Worm (Caenorhabditis elegans): Measurements from ENCODE around the gene srt-28.

srt-28 gene

DNA sequence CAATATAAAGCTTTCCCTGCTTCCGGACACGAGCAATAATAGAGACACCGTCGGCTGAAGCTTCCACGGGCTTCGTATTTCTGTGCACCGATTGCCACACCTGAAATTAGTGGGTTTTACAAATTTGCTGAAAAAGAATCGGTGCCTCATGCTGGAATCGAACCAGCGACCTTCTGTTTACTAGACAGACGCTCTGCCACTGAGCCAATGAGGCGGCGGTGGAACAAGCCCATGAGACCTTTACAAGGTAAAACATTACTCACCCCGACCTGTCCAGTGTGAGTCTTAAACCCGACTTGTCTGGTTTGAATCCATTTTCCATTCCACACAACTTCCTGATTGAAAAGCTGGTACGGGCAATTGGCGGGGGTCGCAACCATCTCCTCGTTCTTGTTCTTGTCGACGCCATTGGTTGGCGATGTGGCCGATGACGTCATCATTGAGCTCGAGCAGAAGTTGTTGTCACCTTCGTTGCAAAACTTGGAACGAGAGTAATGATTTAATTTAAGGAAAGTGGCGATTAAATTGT is 48.8 kb downstream of the srt-28 start, which contains the start of gene ndx-2 (continued):
- TF ChIP-seq ekl-4 (GFP tag; IDR thresholded peaks at IDR 0.05) (peak; percentile 59; the same call in 1 of the 2 replicates), tbp1 (GFP tag; optimal IDR thresholded peaks at IDR 0.05) (peak; percentile 94), mes-4 (tag; optimal IDR thresholded peaks at IDR 0.05) (no peak), aptf-2 (GFP tag; conservative IDR thresholded peaks at IDR 0.05) (no peak), tbx-9 (tag; optimal IDR thresholded peaks at IDR 0.05; ENCODE audit: borderline replicate concordance) (peak; percentile 50), snpc-1.1 (tag; optimal IDR thresholded peaks at IDR 0.05; ENCODE audit: insufficient read depth) (peak; percentile 17), egrh-3 (GFP tag; IDR thresholded peaks at IDR 0.05) (peak; percentile 24; the same call in 1 of the 2 replicates), hsf-1 (GFP tag; IDR thresholded peaks at IDR 0.05) (no peak), ztf-22 (GFP tag; optimal IDR thresholded peaks at IDR 0.05) (peak; percentile 35), ceh-27 (GFP tag; optimal IDR thresholded peaks at IDR 0.05) (peak; percentile 8), F23B12.7 (tag; optimal IDR thresholded peaks at IDR 0.05; ENCODE audit: insufficient read depth) (peak; percentile 73), F52B5.7 (tag; optimal IDR thresholded peaks at IDR 0.05) (peak; percentile 68), K11D2.4 (GFP tag; IDR thresholded peaks at IDR 0.05) (no peak), chd-7 (tag; optimal IDR thresholded peaks at IDR 0.05) (no peak), Y53G8AR.9 (GFP tag; conservative IDR thresholded peaks at IDR 0.05) (peak; percentile 61), B0336.3 (GFP tag; IDR thresholded peaks at IDR 0.05) (peak; percentile 55; the same call in 1 of the 2 replicates), dox-1 (GFP tag; IDR thresholded peaks at IDR 0.05) (peak; percentile 78), ceh-91 (GFP tag; IDR thresholded peaks at IDR 0.05) (0 out of 2 replicates have a peak, but pooled peaks have one; percentile 13), attf-5 (GFP tag; optimal IDR thresholded peaks at IDR 0.05) (peak; percentile 55), bed-2 (GFP tag; IDR thresholded peaks at IDR 0.05) (no peak), F33H1.4 (GFP tag; IDR thresholded peaks at IDR 0.05) (peak; percentile 45), aptf-3 (GFP tag; IDR thresholded peaks at IDR 0.05) (peak; percentile 67; the same call in 1 of the 2 replicates)
